Worm (Caenorhabditis elegans) whole organism, mixed stage, embryonic: Measurements from ENCODE around the gene nhr-51.

ENCODE experiments used
- M03D4.4 ChIP-seq: sonication (generic microtip); optimal IDR thresholded peaks from 2 replicates; lab custom pipeline; 2017; ENCODE audit warnings: mild to moderate bottlenecking, missing genetic modification characterization, missing compliant biosample characterization
- bed-3 ChIP-seq: fragments of 200-800 bp; sonication (Bioruptor generic); optimal IDR thresholded peaks from 3 replicates; lab custom pipeline; 2018; ENCODE audit warnings: mild to moderate bottlenecking, missing genetic modification characterization, moderate library complexity, missing compliant biosample characterization
- blmp-1 ChIP-seq: fragments of 150-350 bp; optimal IDR thresholded peaks from 2 replicates; lab custom pipeline; 2014; ENCODE audit warnings: missing biosample characterization, missing genetic modification characterization
- ceh-39 ChIP-seq: fragments of 150-350 bp; optimal IDR thresholded peaks from 2 replicates; lab custom pipeline; 2014; ENCODE audit warnings: missing biosample characterization, missing genetic modification characterization
- ceh-43 ChIP-seq: fragments of 200-800 bp; sonication (Bioruptor generic); optimal IDR thresholded peaks from 2 replicates; lab custom pipeline; 2018; ENCODE audit warnings: mild to moderate bottlenecking, missing genetic modification characterization, moderate library complexity, missing compliant biosample characterization
- ceh-83 ChIP-seq: fragments of 200-800 bp; sonication (Bioruptor generic); optimal IDR thresholded peaks from 2 replicates; lab custom pipeline; 2018; ENCODE audit warnings: mild to moderate bottlenecking, missing genetic modification characterization, missing compliant biosample characterization
- ces-1 ChIP-seq: fragments of 150-350 bp; optimal IDR thresholded peaks from 2 replicates; lab custom pipeline; 2014; ENCODE audit warnings: missing biosample characterization, missing genetic modification reagents, missing genetic modification characterization
- cnd-1 ChIP-seq: fragments of 200-800 bp; sonication (Bioruptor generic); optimal IDR thresholded peaks from 2 replicates; lab custom pipeline; 2018; ENCODE audit warnings: mild to moderate bottlenecking, missing genetic modification characterization, missing compliant biosample characterization
- drap-1 ChIP-seq: fragments of 200-800 bp; sonication (Bioruptor generic); optimal IDR thresholded peaks from 3 replicates; lab custom pipeline; 2018; ENCODE audit warnings: mild to moderate bottlenecking, missing genetic modification characterization, missing compliant biosample characterization
- elt-1 ChIP-seq: sonication (generic microtip); optimal IDR thresholded peaks from 2 replicates; lab custom pipeline; 2017; ENCODE audit warnings: missing genetic modification characterization, mild to moderate bottlenecking, missing compliant biosample characterization, antibody characterized with exemption, moderate library complexity, borderline replicate concordance; ENCODE audit not compliant: insufficient read depth
- elt-3 ChIP-seq: fragments of 150-350 bp; optimal IDR thresholded peaks from 2 replicates; lab custom pipeline; 2014; ENCODE audit warnings: missing biosample characterization, missing genetic modification characterization
- ham-2 ChIP-seq: fragments of 200-800 bp; sonication (Bioruptor generic); optimal IDR thresholded peaks from 2 replicates; lab custom pipeline; 2018; ENCODE audit warnings: mild to moderate bottlenecking, missing genetic modification characterization, missing compliant biosample characterization
- hlh-1 ChIP-seq: fragments of 150-350 bp; optimal IDR thresholded peaks from 2 replicates; lab custom pipeline; 2014; ENCODE audit warnings: missing biosample characterization, missing genetic modification reagents, missing genetic modification characterization
- lin-13 ChIP-seq: fragments of 150-350 bp; optimal IDR thresholded peaks from 2 replicates; lab custom pipeline; 2014; ENCODE audit warnings: missing biosample characterization, missing genetic modification characterization
- lin-32 ChIP-seq: fragments of 200-800 bp; sonication (Bioruptor generic); optimal IDR thresholded peaks from 2 replicates; lab custom pipeline; 2018; ENCODE audit warnings: mild to moderate bottlenecking, missing genetic modification characterization, missing compliant biosample characterization
- lsy-2 ChIP-seq: fragments of 150-350 bp; optimal IDR thresholded peaks from 2 replicates; lab custom pipeline; 2014; ENCODE audit warnings: missing biosample characterization, missing genetic modification characterization
- mab-5 ChIP-seq: fragments of 150-350 bp; optimal IDR thresholded peaks from 2 replicates; lab custom pipeline; 2014; ENCODE audit warnings: missing biosample characterization, missing genetic modification characterization
- mep-1 ChIP-seq: fragments of 150-350 bp; optimal IDR thresholded peaks from 2 replicates; lab custom pipeline; 2017; ENCODE audit warnings: missing biosample characterization, missing genetic modification reagents, missing genetic modification characterization, inconsistent platforms
- mls-2 ChIP-seq: sonication (generic microtip); optimal IDR thresholded peaks from 2 replicates; lab custom pipeline; 2016; ENCODE audit warnings: mild to moderate bottlenecking, missing genetic modification characterization, moderate library complexity, missing compliant biosample characterization
- nhr-12 ChIP-seq: fragments of 150-350 bp; optimal IDR thresholded peaks from 2 replicates; lab custom pipeline; 2014; ENCODE audit warnings: missing biosample characterization, missing genetic modification characterization
- nhr-2 ChIP-seq: fragments of 150-350 bp; optimal IDR thresholded peaks from 2 replicates; lab custom pipeline; 2014; ENCODE audit warnings: missing biosample characterization, missing genetic modification characterization
- nhr-237 ChIP-seq: fragments of 150-350 bp; optimal IDR thresholded peaks from 2 replicates; lab custom pipeline; 2014; ENCODE audit warnings: missing biosample characterization, missing genetic modification characterization
- nhr-76 ChIP-seq: sonication (generic microtip); optimal IDR thresholded peaks from 2 replicates; lab custom pipeline; 2017; ENCODE audit warnings: missing biosample characterization, missing genetic modification characterization
- pha-4 ChIP-seq: fragments of 150-350 bp; optimal IDR thresholded peaks from 2 replicates; lab custom pipeline; 2018; ENCODE audit warnings: missing biosample characterization, missing genetic modification reagents, missing genetic modification characterization
- sem-2 ChIP-seq: fragments of 200-800 bp; sonication (Bioruptor generic); optimal IDR thresholded peaks from 2 replicates; lab custom pipeline; 2018; ENCODE audit warnings: mild to moderate bottlenecking, missing genetic modification characterization, missing compliant biosample characterization
- snpc-4 ChIP-seq: fragments of 150-350 bp; optimal IDR thresholded peaks from 2 replicates; lab custom pipeline; 2014; ENCODE audit warnings: missing biosample characterization, missing genetic modification characterization
- sptf-1 ChIP-seq: sonication (generic microtip); optimal IDR thresholded peaks from 2 replicates; lab custom pipeline; 2017; ENCODE audit warnings: mild to moderate bottlenecking, missing genetic modification characterization, moderate library complexity, missing compliant biosample characterization
- tbx-8 ChIP-seq: fragments of 200-800 bp; sonication (Bioruptor generic); optimal IDR thresholded peaks from 2 replicates; lab custom pipeline; 2018; ENCODE audit warnings: mild to moderate bottlenecking, missing genetic modification characterization, moderate library complexity, missing compliant biosample characterization
- unc-39 ChIP-seq: fragments of 150-350 bp; optimal IDR thresholded peaks from 2 replicates; lab custom pipeline; 2014; ENCODE audit warnings: missing biosample characterization, missing genetic modification characterization
- unc-62 ChIP-seq: fragments of 150-350 bp; optimal IDR thresholded peaks from 2 replicates; lab custom pipeline; 2014; ENCODE audit warnings: missing biosample characterization, missing genetic modification reagents, missing genetic modification characterization
- zip-8 ChIP-seq: fragments of 150-350 bp; optimal IDR thresholded peaks from 2 replicates; lab custom pipeline; 2014; ENCODE audit warnings: missing biosample characterization, missing genetic modification characterization
- ztf-11 ChIP-seq: fragments of 150-350 bp; optimal IDR thresholded peaks from 2 replicates; lab custom pipeline; 2014; ENCODE audit warnings: missing biosample characterization, missing genetic modification characterization

Gene nhr-51

ce11 chrV:15711898-15712297, 38.1 kb downstream of the nhr-51 start, which contains the start of gene str-101:
TSS of gene str-101 (minus strand) at chrV:15711998.
- TF ChIP-seq lin-32 (no peak), ceh-83 (GFP tag; lab: Kevin White, UChicago) (no peak), nhr-76 (tag; lab: Kevin White, UChicago) (no peak), nhr-12 (tag; lab: Kevin White, UChicago) (no peak)

DNA sequence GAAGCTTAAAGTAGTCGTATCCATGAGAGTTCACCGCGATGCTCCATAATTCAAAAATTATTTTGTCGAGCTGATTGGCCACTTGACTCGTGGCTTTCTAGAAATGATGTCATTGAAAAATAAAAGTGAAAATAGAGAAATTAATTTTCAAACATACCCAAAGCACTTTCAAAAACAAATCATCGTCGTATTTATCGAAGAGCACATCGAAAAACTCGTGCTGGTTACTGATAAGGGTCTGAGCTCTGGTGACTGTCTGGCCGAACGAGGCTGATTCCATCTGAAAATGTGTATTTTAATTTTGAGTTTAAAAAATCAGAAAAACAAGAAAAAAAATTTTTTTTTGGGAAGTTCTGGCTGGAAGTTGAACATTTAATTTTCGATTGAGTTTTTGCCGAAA, 38.6 kb downstream of the nhr-51 start:
- TF ChIP-seq ceh-43 (GFP tag; lab: Kevin White, UChicago) (no peak), ham-2 (GFP tag; lab: Kevin White, UChicago) (no peak), lin-13 (tag; lab: Kevin White, UChicago) (no peak), nhr-76 (tag; lab: Kevin White, UChicago) (no peak), elt-3 (no peak), sem-2 (no peak), ceh-39 (tag; lab: Kevin White, UChicago) (no peak), nhr-237 (tag; lab: Kevin White, UChicago) (no peak), M03D4.4 (no peak), unc-39 (tag; lab: Kevin White, UChicago) (no peak), sptf-1 (tag; lab: Kevin White, UChicago) (no peak), pha-4 (no peak), mab-5 (tag; lab: Kevin White, UChicago) (no peak), elt-1 (no peak)

- TF ChIP-seq lin-13 (tag; lab: Kevin White, UChicago), result no peak
- TF ChIP-seq elt-3, result no peak
- TF ChIP-seq zip-8 (tag; lab: Kevin White, UChicago), result no peak
- no peak for TF ChIP-seq unc-62 (GFP tag; lab: Kevin White, UChicago)
- TF ChIP-seq nhr-237 (tag; lab: Kevin White, UChicago), result no peak
- no peak for TF ChIP-seq lin-32
- no peak for TF ChIP-seq mls-2 (tag; lab: Kevin White, UChicago)
- TF ChIP-seq ztf-11 (tag; lab: Kevin White, UChicago), result no peak
- TF ChIP-seq cnd-1, result no peak
- TF ChIP-seq bed-3, result no peak
- TF ChIP-seq mep-1, result no peak
- no peak for TF ChIP-seq elt-1
- no peak for TF ChIP-seq nhr-76 (tag; lab: Kevin White, UChicago)
- TF ChIP-seq ham-2 (GFP tag; lab: Kevin White, UChicago), result no peak
- no peak for TF ChIP-seq sptf-1 (tag; lab: Kevin White, UChicago)
- no peak for TF ChIP-seq lsy-2 (tag; lab: Kevin White, UChicago)
- no peak for TF ChIP-seq pha-4
- TF ChIP-seq nhr-12 (tag; lab: Kevin White, UChicago), result no peak
These were observed 41.8 kb downstream of the nhr-51 start for ce11 chrV:15715636-15716035.

ce11 chrV:15716679-15717078, 42.9 kb downstream of the nhr-51 start, which contains the start of gene Y6E2A.4:
TSS of gene Y6E2A.4 (minus strand) at chrV:15716779.
- TF ChIP-seq unc-39 (tag; lab: Kevin White, UChicago) (no peak), lin-32 (no peak), nhr-76 (tag; lab: Kevin White, UChicago) (no peak), tbx-8 (no peak), mep-1 (no peak), M03D4.4 (no peak), unc-62 (GFP tag; lab: Kevin White, UChicago) (no peak), pha-4 (no peak), hlh-1 (tag; lab: Kevin White, UChicago) (no peak)

ce11 chrV:15718562-15718961, 44.8 kb downstream of the nhr-51 start, which contains the start of gene Y6E2A.5:
TSS of gene Y6E2A.5 (minus strand) at chrV:15718662.
- TF ChIP-seq ceh-83 (GFP tag; lab: Kevin White, UChicago) (no peak), lsy-2 (tag; lab: Kevin White, UChicago) (no peak), M03D4.4 (no peak), nhr-2 (tag; lab: Kevin White, UChicago) (no peak), snpc-4 (no peak), mep-1 (no peak), mls-2 (tag; lab: Kevin White, UChicago) (no peak), unc-62 (GFP tag; lab: Kevin White, UChicago) (no peak), nhr-76 (tag; lab: Kevin White, UChicago) (no peak), sptf-1 (tag; lab: Kevin White, UChicago) (no peak), ztf-11 (tag; lab: Kevin White, UChicago) (no peak), ces-1 (GFP tag; lab: Kevin White, UChicago) (no peak), zip-8 (tag; lab: Kevin White, UChicago) (no peak), mab-5 (tag; lab: Kevin White, UChicago) (no peak), bed-3 (no peak), elt-3 (no peak), drap-1 (GFP tag; lab: Kevin White, UChicago) (no peak), blmp-1 (no peak), unc-39 (tag; lab: Kevin White, UChicago) (no peak), hlh-1 (tag; lab: Kevin White, UChicago) (no peak)
